Worm (Caenorhabditis elegans): ENCODE data around the gene pqn-8.

The pqn-8 gene

ce11 chrIII:9997890-9998289, at the start of gene pqn-8:
Gene pqn-8 (minus strand): TSS chrIII:9997990.
- no peak for TF ChIP-seq nhr-237 (tag; optimal IDR thresholded peaks at IDR 0.05)
- TF ChIP-seq ceh-63 (GFP tag; optimal IDR thresholded peaks at IDR 0.05), result no peak
- no peak for TF ChIP-seq efl-1 (optimal IDR thresholded peaks at IDR 0.05)
- TF ChIP-seq efl-1 (GFP tag; optimal IDR thresholded peaks at IDR 0.05 in 1 of 2), result no peak
- TF ChIP-seq egl-27 (tag; optimal IDR thresholded peaks at IDR 0.05), result no peak
- no peak for TF ChIP-seq lin-13 (GFP tag; optimal IDR thresholded peaks at IDR 0.05)
- no peak for TF ChIP-seq pqm-1 (tag; optimal IDR thresholded peaks at IDR 0.05)
- no peak for TF ChIP-seq nhr-20 (tag; optimal IDR thresholded peaks at IDR 0.05)
- no peak for TF ChIP-seq F16B12.6 (tag; optimal IDR thresholded peaks at IDR 0.05)
- no peak for TF ChIP-seq lin-35 (GFP tag; optimal IDR thresholded peaks at IDR 0.05)
- no peak for TF ChIP-seq fkh-8 (tag; optimal IDR thresholded peaks at IDR 0.05)
- TF ChIP-seq lin-14 (GFP tag; optimal IDR thresholded peaks at IDR 0.05), result no peak
- no peak for TF ChIP-seq sup-37 (GFP tag; optimal IDR thresholded peaks at IDR 0.05)
- no peak for TF ChIP-seq grh-1 (GFP tag; IDR thresholded peaks at IDR 0.05)
- TF ChIP-seq lsy-2 (tag; optimal IDR thresholded peaks at IDR 0.05), result no peak

DNA sequence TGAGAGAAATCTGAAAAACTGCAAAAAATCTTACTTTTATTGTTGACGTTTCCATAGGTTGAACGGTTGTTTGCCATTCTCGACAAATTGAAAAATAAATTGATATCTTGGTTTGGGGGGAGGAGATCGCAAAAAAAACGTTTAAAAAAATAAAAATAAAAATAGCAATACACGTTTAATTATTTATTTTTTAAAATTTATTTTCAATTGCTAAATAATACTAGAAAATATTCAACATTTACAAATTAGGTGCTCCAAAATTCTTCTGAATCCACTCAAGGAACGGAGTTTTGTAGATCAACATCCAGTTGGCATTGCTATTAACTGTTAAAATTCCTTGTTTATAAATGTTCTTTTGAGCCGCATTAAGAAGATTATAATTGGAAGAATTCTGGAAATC, 42.2 kb upstream of the pqn-8 start, which contains the start of gene T16G12.7:
Gene T16G12.7 (minus strand): TSS at position 101 of the 400 bp plus-strand sequence.
- no peak for TF ChIP-seq dsc-1 (tag; optimal IDR thresholded peaks at IDR 0.05)
- no peak for TF ChIP-seq alr-1 (tag; optimal IDR thresholded peaks at IDR 0.05; ENCODE audit: borderline replicate concordance)
- TF ChIP-seq mdl-1 (tag; optimal IDR thresholded peaks at IDR 0.05), result no peak
- no peak for TF ChIP-seq lin-15B (tag; optimal IDR thresholded peaks at IDR 0.05)
- no peak for TF ChIP-seq ceh-90 (tag; optimal IDR thresholded peaks at IDR 0.05)
- TF ChIP-seq Y116A8C.19 (tag; optimal IDR thresholded peaks at IDR 0.05; ENCODE audit: borderline replicate concordance), result no peak
- TF ChIP-seq rnt-1 (tag; optimal IDR thresholded peaks at IDR 0.05), result no peak
- no peak for TF ChIP-seq nhr-90 (tag; optimal IDR thresholded peaks at IDR 0.05; ENCODE audit: poor library complexity)
- TF ChIP-seq grh-1 (GFP tag; IDR thresholded peaks at IDR 0.05), result no peak
- TF ChIP-seq fkh-8 (tag; optimal IDR thresholded peaks at IDR 0.05), result no peak
- no peak for TF ChIP-seq hlh-17 (GFP tag; optimal IDR thresholded peaks at IDR 0.05; ENCODE audit: borderline replicate concordance)
- no peak for TF ChIP-seq egl-13 (tag; optimal IDR thresholded peaks at IDR 0.05)
- no peak for TF ChIP-seq pqm-1 (tag; optimal IDR thresholded peaks at IDR 0.05)

DNA sequence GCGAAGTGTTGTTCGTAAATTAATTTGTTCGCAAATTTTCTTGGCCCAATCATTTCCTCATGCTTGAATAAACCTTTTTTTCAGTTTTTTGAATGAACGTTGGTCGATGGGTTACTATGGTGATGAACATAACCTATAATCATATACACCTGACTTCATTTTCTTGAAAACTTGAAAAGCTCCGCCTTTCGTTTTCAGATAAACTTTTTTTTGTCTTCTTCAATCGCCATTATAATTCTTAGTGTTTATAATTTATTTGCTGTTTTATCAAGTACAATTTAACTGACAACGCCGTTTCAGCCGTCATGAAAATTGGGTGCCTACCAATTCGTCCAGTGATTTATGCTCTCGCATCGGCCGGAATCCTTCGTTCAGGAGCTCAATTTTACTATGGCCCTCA, 39.4 kb upstream of the pqn-8 start, which contains the start of gene M04D8.7:
Gene M04D8.7 (plus strand): TSS at position 301 of the 400 bp plus-strand sequence.
- TF ChIP-seq irx-1 (tag; optimal IDR thresholded peaks at IDR 0.05) (no peak), nhr-71 (tag; optimal IDR thresholded peaks at IDR 0.05) (peak; percentile 12), C04F5.9 (tag; optimal IDR thresholded peaks at IDR 0.05) (no peak), ztf-4 (tag; optimal IDR thresholded peaks at IDR 0.05) (no peak), fkh-8 (tag; optimal IDR thresholded peaks at IDR 0.05) (peak; percentile 41), mep-1 (tag; optimal IDR thresholded peaks at IDR 0.05) (no peak)

- TF ChIP-seq nhr-20 (tag; optimal IDR thresholded peaks at IDR 0.05), result peak; percentile 13
- TF ChIP-seq aly-2 (tag; optimal IDR thresholded peaks at IDR 0.05), result no peak
- no peak for TF ChIP-seq ceh-63 (GFP tag; optimal IDR thresholded peaks at IDR 0.05)
- TF ChIP-seq skn-1 (tag; optimal IDR thresholded peaks at IDR 0.05), result no peak
- TF ChIP-seq unc-98 (GFP tag; IDR thresholded peaks at IDR 0.05), result no peak
- TF ChIP-seq hlh-4 (tag; optimal IDR thresholded peaks at IDR 0.05), result no peak
- no peak for TF ChIP-seq ceh-82 (tag; optimal IDR thresholded peaks at IDR 0.05)
- TF ChIP-seq nhr-71 (tag; optimal IDR thresholded peaks at IDR 0.05), result peak; percentile 84
- no peak for TF ChIP-seq isw-1 (GFP tag; IDR thresholded peaks at IDR 0.05)
- peak; percentile 84 for TF ChIP-seq sox-4 (tag; optimal IDR thresholded peaks at IDR 0.05)
- TF ChIP-seq jun-1 (tag; optimal IDR thresholded peaks at IDR 0.05), result no peak
- TF ChIP-seq lsy-2 (tag; optimal IDR thresholded peaks at IDR 0.05), result no peak
- no peak for TF ChIP-seq hlh-17 (GFP tag; optimal IDR thresholded peaks at IDR 0.05; ENCODE audit: borderline replicate concordance)
- no peak for TF ChIP-seq zip-4 (GFP tag; optimal IDR thresholded peaks at IDR 0.05)
- TF ChIP-seq ztf-11 (tag; optimal IDR thresholded peaks at IDR 0.05), result no peak
- no peak for TF ChIP-seq unc-130 (tag; optimal IDR thresholded peaks at IDR 0.05)
- no peak for TF ChIP-seq unc-30 (tag; optimal IDR thresholded peaks at IDR 0.05)
- TF ChIP-seq snu-23 (GFP tag; optimal IDR thresholded peaks at IDR 0.05), result no peak
- no peak for TF ChIP-seq nhr-84 (tag; optimal IDR thresholded peaks at IDR 0.05)
- TF ChIP-seq ztf-4 (tag; optimal IDR thresholded peaks at IDR 0.05), result peak; percentile 34
- TF ChIP-seq mep-1 (tag; optimal IDR thresholded peaks at IDR 0.05), result peak; percentile 20
- TF ChIP-seq lir-3 (tag; optimal IDR thresholded peaks at IDR 0.05; ENCODE audit: poor library complexity), result no peak
- peak; percentile 79 for TF ChIP-seq nhr-47 (tag; optimal IDR thresholded peaks at IDR 0.05)
- peak; percentile 29 for TF ChIP-seq dsc-1 (tag; optimal IDR thresholded peaks at IDR 0.05)
- no peak for TF ChIP-seq nhr-28 (tag; optimal IDR thresholded peaks at IDR 0.05)
These were observed 38.0 kb upstream of the pqn-8 start, which contains the start of gene xbx-3 for ce11 chrIII:10035783-10036182. Gene xbx-3 (plus strand): TSS chrIII:10035945.
